Worm (Caenorhabditis elegans) whole organism, mixed stage, embryonic: ENCODE data around the gene gyf-1.

Experiments
- M03D4.4 ChIP-seq: sonication (generic microtip); optimal IDR thresholded peaks from 2 replicates; lab custom pipeline; 2017; ENCODE audit warnings: mild to moderate bottlenecking, missing genetic modification characterization, missing compliant biosample characterization
- bed-3 ChIP-seq: fragments of 200-800 bp; sonication (Bioruptor generic); optimal IDR thresholded peaks from 3 replicates; lab custom pipeline; 2018; ENCODE audit warnings: mild to moderate bottlenecking, missing genetic modification characterization, moderate library complexity, missing compliant biosample characterization
- blmp-1 ChIP-seq: fragments of 150-350 bp; optimal IDR thresholded peaks from 2 replicates; lab custom pipeline; 2014; ENCODE audit warnings: missing biosample characterization, missing genetic modification characterization
- ces-1 ChIP-seq: fragments of 150-350 bp; optimal IDR thresholded peaks from 2 replicates; lab custom pipeline; 2014; ENCODE audit warnings: missing biosample characterization, missing genetic modification reagents, missing genetic modification characterization
- mab-5 ChIP-seq: fragments of 150-350 bp; optimal IDR thresholded peaks from 2 replicates; lab custom pipeline; 2014; ENCODE audit warnings: missing biosample characterization, missing genetic modification characterization
- mep-1 ChIP-seq: fragments of 150-350 bp; optimal IDR thresholded peaks from 2 replicates; lab custom pipeline; 2017; ENCODE audit warnings: missing biosample characterization, missing genetic modification reagents, missing genetic modification characterization, inconsistent platforms
- nhr-12 ChIP-seq: fragments of 150-350 bp; optimal IDR thresholded peaks from 2 replicates; lab custom pipeline; 2014; ENCODE audit warnings: missing biosample characterization, missing genetic modification characterization
- nhr-237 ChIP-seq: fragments of 150-350 bp; optimal IDR thresholded peaks from 2 replicates; lab custom pipeline; 2014; ENCODE audit warnings: missing biosample characterization, missing genetic modification characterization
- pha-4 ChIP-seq: fragments of 150-350 bp; optimal IDR thresholded peaks from 2 replicates; lab custom pipeline; 2018; ENCODE audit warnings: missing biosample characterization, missing genetic modification reagents, missing genetic modification characterization
- sptf-1 ChIP-seq: sonication (generic microtip); optimal IDR thresholded peaks from 2 replicates; lab custom pipeline; 2017; ENCODE audit warnings: mild to moderate bottlenecking, missing genetic modification characterization, moderate library complexity, missing compliant biosample characterization
- unc-62 ChIP-seq: fragments of 150-350 bp; optimal IDR thresholded peaks from 2 replicates; lab custom pipeline; 2014; ENCODE audit warnings: missing biosample characterization, missing genetic modification reagents, missing genetic modification characterization
- zip-8 ChIP-seq: fragments of 150-350 bp; optimal IDR thresholded peaks from 2 replicates; lab custom pipeline; 2014; ENCODE audit warnings: missing biosample characterization, missing genetic modification characterization
- ztf-11 ChIP-seq: fragments of 150-350 bp; optimal IDR thresholded peaks from 2 replicates; lab custom pipeline; 2014; ENCODE audit warnings: missing biosample characterization, missing genetic modification characterization

- TF ChIP-seq nhr-12 (tag; lab: Kevin White, UChicago) (no peak), mab-5 (tag; lab: Kevin White, UChicago) (no peak), M03D4.4 (no peak), ces-1 (GFP tag; lab: Kevin White, UChicago) (no peak), nhr-237 (tag; lab: Kevin White, UChicago) (no peak), unc-62 (no peak), blmp-1 (no peak), pha-4 (tag; lab: Kevin White, UChicago) (no peak), bed-3 (GFP tag; lab: Kevin White, UChicago) (no peak), zip-8 (tag; lab: Kevin White, UChicago) (no peak), ztf-11 (tag; lab: Kevin White, UChicago) (no peak), mep-1 (tag; lab: Kevin White, UChicago) (no peak), sptf-1 (no peak)
Observed at ce11 chrII:6718221-6718620, 34.2 kb downstream of the gyf-1 start, which contains the start of gene tsp-10.
